Worm (Caenorhabditis elegans): ENCODE measurements around the gene fbxa-88.

The fbxa-88 gene

ce11 chrV:16131249-16131648 is 11.7 kb downstream of the fbxa-88 start, which contains the start of gene fbxa-142:
fbxa-142 (minus strand) TSS chrV:16131349.
- TF ChIP-seq him-1 (tag; optimal IDR thresholded peaks at IDR 0.05), result no peak
- TF ChIP-seq dao-5 (tag; optimal IDR thresholded peaks at IDR 0.05), result no peak
- TF ChIP-seq W03F9.2 (tag; optimal IDR thresholded peaks at IDR 0.05), result no peak

ce11 chrV:16129116-16129515 is 13.8 kb downstream of the fbxa-88 start:
- TF ChIP-seq W03F9.2 (tag; optimal IDR thresholded peaks at IDR 0.05), result no peak
- no peak for TF ChIP-seq dao-5 (tag; optimal IDR thresholded peaks at IDR 0.05)
- no peak for TF ChIP-seq him-1 (tag; optimal IDR thresholded peaks at IDR 0.05)

ce11 chrV:16127401-16127800 is 15.5 kb downstream of the fbxa-88 start, which contains the start of gene fbxa-143:
fbxa-143 (minus strand) TSS chrV:16127501.
- TF ChIP-seq W03F9.2 (tag; optimal IDR thresholded peaks at IDR 0.05) (no peak), dao-5 (tag; optimal IDR thresholded peaks at IDR 0.05) (no peak), him-1 (tag; optimal IDR thresholded peaks at IDR 0.05) (no peak)

- TF ChIP-seq him-1 (tag; optimal IDR thresholded peaks at IDR 0.05), result no peak
- TF ChIP-seq W03F9.2 (tag; optimal IDR thresholded peaks at IDR 0.05), result no peak
- no peak for TF ChIP-seq dao-5 (tag; optimal IDR thresholded peaks at IDR 0.05)
Observed at ce11 chrV:16124739-16125138, 18.2 kb downstream of the fbxa-88 start, which contains the start of gene nhr-111. nhr-111 (minus strand) TSS chrV:16124839.

- TF ChIP-seq dao-5 (tag; optimal IDR thresholded peaks at IDR 0.05), result no peak
- no peak for TF ChIP-seq him-1 (tag; optimal IDR thresholded peaks at IDR 0.05)
- no peak for TF ChIP-seq W03F9.2 (tag; optimal IDR thresholded peaks at IDR 0.05)
Observed at ce11 chrV:16121451-16121850, 21.5 kb downstream of the fbxa-88 start.

- no peak for TF ChIP-seq dao-5 (tag; optimal IDR thresholded peaks at IDR 0.05)
- no peak for TF ChIP-seq W03F9.2 (tag; optimal IDR thresholded peaks at IDR 0.05)
- TF ChIP-seq him-1 (tag; optimal IDR thresholded peaks at IDR 0.05), result no peak
Observed at ce11 chrV:16120922-16121321, 22.0 kb downstream of the fbxa-88 start, which contains the start of gene skr-3. skr-3 (plus strand) TSS chrV:16121084.

- TF ChIP-seq dao-5 (tag; optimal IDR thresholded peaks at IDR 0.05) (no peak), W03F9.2 (tag; optimal IDR thresholded peaks at IDR 0.05) (no peak), him-1 (tag; optimal IDR thresholded peaks at IDR 0.05) (no peak)
Observed at ce11 chrV:16120499-16120898, 22.4 kb downstream of the fbxa-88 start.

- TF ChIP-seq W03F9.2 (tag; optimal IDR thresholded peaks at IDR 0.05) (no peak), dao-5 (tag; optimal IDR thresholded peaks at IDR 0.05) (no peak), him-1 (tag; optimal IDR thresholded peaks at IDR 0.05) (no peak)
Observed at ce11 chrV:16118601-16119000, 24.3 kb downstream of the fbxa-88 start, which contains the start of gene str-103. str-103 (minus strand) TSS chrV:16118701.

ce11 chrV:16115381-16115780 is 27.5 kb downstream of the fbxa-88 start, which contains the start of gene str-25:
str-25 (plus strand) TSS chrV:16115681.
- no peak for TF ChIP-seq W03F9.2 (tag; optimal IDR thresholded peaks at IDR 0.05)
- TF ChIP-seq him-1 (tag; optimal IDR thresholded peaks at IDR 0.05), result no peak
- TF ChIP-seq dao-5 (tag; optimal IDR thresholded peaks at IDR 0.05), result no peak

ce11 chrV:16114237-16114636 is 28.7 kb downstream of the fbxa-88 start, which contains the start of gene srxa-16:
srxa-16 (minus strand) TSS chrV:16114337.
- TF ChIP-seq W03F9.2 (tag; optimal IDR thresholded peaks at IDR 0.05) (no peak), dao-5 (tag; optimal IDR thresholded peaks at IDR 0.05) (no peak), him-1 (tag; optimal IDR thresholded peaks at IDR 0.05) (no peak)

- TF ChIP-seq dao-5 (tag; optimal IDR thresholded peaks at IDR 0.05), result no peak
- no peak for TF ChIP-seq him-1 (tag; optimal IDR thresholded peaks at IDR 0.05)
- no peak for TF ChIP-seq W03F9.2 (tag; optimal IDR thresholded peaks at IDR 0.05)
Observed at ce11 chrV:16103594-16103993, 39.3 kb downstream of the fbxa-88 start, which contains the start of gene argk-1. argk-1 (plus strand) TSS chrV:16103894.

ce11 chrV:16100103-16100730 is 42.7 kb downstream of the fbxa-88 start, which contains the start of gene cth-1:
cth-1 (plus strand) TSS chrV:16100680.
- TF ChIP-seq dao-5 (tag; optimal IDR thresholded peaks at IDR 0.05) (no peak), him-1 (tag; optimal IDR thresholded peaks at IDR 0.05) (no peak), W03F9.2 (tag; optimal IDR thresholded peaks at IDR 0.05) (no peak)

- no peak for TF ChIP-seq W03F9.2 (tag; optimal IDR thresholded peaks at IDR 0.05)
Observed at ce11 chrV:16099441-16099840, 43.5 kb downstream of the fbxa-88 start, which contains the start of gene str-7. str-7 (minus strand) TSS chrV:16099541.

- no peak for TF ChIP-seq him-1 (tag; optimal IDR thresholded peaks at IDR 0.05)
- TF ChIP-seq W03F9.2 (tag; optimal IDR thresholded peaks at IDR 0.05), result no peak
- no peak for TF ChIP-seq dao-5 (tag; optimal IDR thresholded peaks at IDR 0.05)
Observed at ce11 chrV:16094862-16095261, 48.1 kb downstream of the fbxa-88 start.

All from whole organism, L4/young adult.